Fruit fly (Drosophila melanogaster): Measurements from ENCODE around the gene LysX.
A peak's percentile ranks its signal among the peaks of the same experiment; 100 is the strongest.

Gene LysX

dm6 chr3L:1204674-1205547 is 9.8 kb upstream of the LysX start, which contains the start of gene CG9119 (continued):
- TF ChIP-seq dac (GFP tag; optimal IDR thresholded peaks at IDR 0.05) (no peak), Sox14 (GFP tag; optimal IDR thresholded peaks at IDR 0.05) (no peak), acj6 (GFP tag; optimal IDR thresholded peaks at IDR 0.05) (peak; percentile 27), Eip75B (GFP tag; optimal IDR thresholded peaks at IDR 0.05) (peak; percentile 5), net (GFP tag; optimal IDR thresholded peaks at IDR 0.05) (peak; percentile 1), CG8119 (GFP tag; IDR thresholded peaks at IDR 0.05) (peak; percentile 31; the same call in 1 of the 3 replicates), achi (GFP tag; optimal IDR thresholded peaks at IDR 0.05) (peak; percentile 18), svp (GFP tag) (peak; percentile 56), lz (GFP tag; optimal IDR thresholded peaks at IDR 0.05) (peak; percentile 24), CG3032 (tag; optimal IDR thresholded peaks at IDR 0.05) (peak; percentile 44), CG6163 (GFP tag; IDR thresholded peaks at IDR 0.05) (no peak), CG4318 (GFP tag; optimal IDR thresholded peaks at IDR 0.05) (no peak), CG3919 (GFP tag; optimal IDR thresholded peaks at IDR 0.05) (peak; percentile 37), fd59A (GFP tag; optimal IDR thresholded peaks at IDR 0.05) (peak; percentile 33), CG6276 (GFP tag; optimal IDR thresholded peaks at IDR 0.05) (peak; percentile 3), Gug (GFP tag; IDR thresholded peaks at IDR 0.05) (no peak), CG10669 (GFP tag; optimal IDR thresholded peaks at IDR 0.05) (peak; percentile 24), Lpt (GFP tag; optimal IDR thresholded peaks at IDR 0.05) (no peak), CG1621 (tag; optimal IDR thresholded peaks at IDR 0.05) (peak; percentile 91), CG9139 (GFP tag; optimal IDR thresholded peaks at IDR 0.05) (peak; percentile 61), CG8632 (GFP tag; optimal IDR thresholded peaks at IDR 0.05) (no peak), fkh (GFP tag; optimal IDR thresholded peaks at IDR 0.05) (peak; percentile 27), CG15336 (GFP tag; IDR thresholded peaks at IDR 0.05) (no peak), Met (GFP tag; optimal IDR thresholded peaks at IDR 0.05) (peak; percentile 18), Eip93F (GFP tag; optimal IDR thresholded peaks at IDR 0.05) (no peak), spab (GFP tag; optimal IDR thresholded peaks at IDR 0.05) (peak; percentile 8), CG8319 (GFP tag; optimal IDR thresholded peaks at IDR 0.05) (peak; percentile 31)

DNA sequence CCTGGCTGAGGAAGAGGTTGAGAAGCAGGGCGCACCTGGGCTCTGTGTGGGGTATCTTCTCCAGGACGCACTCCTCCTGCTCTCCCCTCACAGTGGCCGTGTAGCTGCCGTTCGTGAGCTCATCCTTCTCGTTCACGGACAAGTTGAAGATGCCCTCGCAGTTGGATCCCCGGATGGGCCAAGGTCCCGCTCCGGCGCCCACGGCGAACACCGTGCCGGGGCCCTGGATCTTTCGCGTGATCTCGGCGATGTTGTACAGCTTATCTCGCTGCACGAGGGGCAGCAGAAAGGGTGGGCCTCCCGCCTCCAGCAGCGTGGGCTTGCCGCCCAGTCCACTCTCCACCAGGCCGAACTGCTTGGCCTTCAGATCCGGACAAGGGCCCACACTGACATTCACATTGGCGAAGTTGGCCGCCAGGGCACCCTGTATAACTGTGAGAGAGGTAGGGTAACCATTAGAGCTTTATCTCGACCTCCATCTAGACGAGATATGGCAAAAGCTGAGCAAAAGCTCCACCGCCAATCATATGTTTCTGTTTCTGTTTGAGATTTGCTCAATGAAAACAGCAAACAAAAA is 8.8 kb upstream of the LysX start:
- TF ChIP-seq salr (GFP tag; optimal IDR thresholded peaks at IDR 0.05), result no peak
- no peak for TF ChIP-seq CG31627 (GFP tag; optimal IDR thresholded peaks at IDR 0.05)
- peak; percentile 34; the same call in 1 of the 3 replicates for TF ChIP-seq CG6163 (GFP tag; IDR thresholded peaks at IDR 0.05)
- no peak for TF ChIP-seq acj6 (GFP tag; optimal IDR thresholded peaks at IDR 0.05)

DNA sequence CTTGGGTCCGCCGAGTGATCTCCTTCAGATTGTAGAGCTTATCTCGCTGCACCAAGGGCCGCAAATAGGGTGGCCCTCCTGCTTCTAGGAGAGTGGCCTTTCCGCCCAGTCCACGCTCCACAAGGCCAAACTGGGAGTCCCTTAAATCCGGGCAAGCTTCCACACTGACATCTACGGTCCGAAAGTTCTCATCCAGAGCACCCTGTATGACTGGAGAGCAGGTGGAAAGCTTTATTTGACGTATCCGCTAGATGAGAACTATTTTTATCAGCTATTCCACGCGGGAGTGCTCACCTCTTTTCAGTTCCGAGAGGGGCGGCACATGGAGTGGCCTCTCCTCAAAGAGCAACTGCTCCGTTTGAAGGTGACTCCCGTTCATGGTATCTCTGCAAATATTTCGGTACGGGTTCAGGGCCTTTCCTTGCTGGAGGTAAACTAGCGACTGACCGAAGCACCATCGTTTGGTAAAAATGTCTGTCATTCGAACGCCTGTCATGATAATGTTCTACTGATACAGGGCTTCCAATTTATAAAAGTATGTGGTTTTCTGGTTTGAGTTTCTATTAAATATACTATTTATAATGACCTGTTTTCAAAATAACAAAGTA is 7.6 kb upstream of the LysX start, which contains the start of gene meep:
Gene meep (minus strand): TSS at position 449 of the 608 bp plus-strand sequence.
- TF ChIP-seq svp (GFP tag), result peak; percentile 70
- TF ChIP-seq CG7368 (GFP tag; optimal IDR thresholded peaks at IDR 0.05), result no peak

- TF ChIP-seq vri (GFP tag; optimal IDR thresholded peaks at IDR 0.05) (no peak), lz (GFP tag; optimal IDR thresholded peaks at IDR 0.05) (no peak), Eip78C (GFP tag) (peak; percentile 36), CG6808 (GFP tag; optimal IDR thresholded peaks at IDR 0.05) (no peak), Smox (GFP tag; optimal IDR thresholded peaks at IDR 0.05) (no peak), salr (GFP tag; optimal IDR thresholded peaks at IDR 0.05) (peak in 1 of 2 experiments; percentile 35), ss (GFP tag; optimal IDR thresholded peaks at IDR 0.05) (no peak), fd85E (GFP tag; optimal IDR thresholded peaks at IDR 0.05) (no peak), CG15336 (GFP tag; IDR thresholded peaks at IDR 0.05) (no peak), pdm3 (GFP tag; optimal IDR thresholded peaks at IDR 0.05) (no peak), CG11762 (GFP tag; optimal IDR thresholded peaks at IDR 0.05; ENCODE audit: insufficient read depth) (no peak), CG4318 (GFP tag; optimal IDR thresholded peaks at IDR 0.05) (peak; percentile 72), CG6854 (GFP tag; optimal IDR thresholded peaks at IDR 0.05) (no peak), spab (GFP tag; optimal IDR thresholded peaks at IDR 0.05) (no peak), Hr4 (GFP tag; optimal IDR thresholded peaks at IDR 0.05) (peak; percentile 53), Eip75B (GFP tag; optimal IDR thresholded peaks at IDR 0.05) (no peak), CG6163 (GFP tag; IDR thresholded peaks at IDR 0.05) (peak; percentile 30; the same call in 1 of the 3 replicates), eg (GFP tag; IDR thresholded peaks at IDR 0.05) (0 out of 3 replicates have a peak, but pooled peaks have one; percentile 31), CG8119 (GFP tag; IDR thresholded peaks at IDR 0.05) (0 out of 3 replicates have a peak, but pooled peaks have one; percentile 31), CG1621 (tag; optimal IDR thresholded peaks at IDR 0.05) (no peak)
Observed at dm6 chr3L:1200357-1201051, 5.4 kb upstream of the LysX start, which contains the start of gene mwh. Gene mwh (plus strand): TSS chr3L:1200786.

Data from whole organism, prepupa.